Fruit fly (Drosophila melanogaster): ENCODE data around the gene Rsf1.

dm6 chr2L:10277362-10277761 lies 14.0 kb upstream of the Rsf1 start:
- no peak for TF ChIP-seq rn (GFP tag; IDR thresholded peaks at IDR 0.05)
- no peak for TF ChIP-seq CG13204 (GFP tag; optimal IDR thresholded peaks at IDR 0.05)
- TF ChIP-seq CG10348 (GFP tag; IDR thresholded peaks at IDR 0.05), result no peak
- TF ChIP-seq CG15710 (tag; optimal IDR thresholded peaks at IDR 0.05), result no peak
- no peak for TF ChIP-seq CG9948 (tag; optimal IDR thresholded peaks at IDR 0.05)
- TF ChIP-seq Pif1B (GFP tag; optimal IDR thresholded peaks at IDR 0.05), result no peak
- no peak for TF ChIP-seq Pif1A (GFP tag; optimal IDR thresholded peaks at IDR 0.05)
- TF ChIP-seq CG8301 (tag; optimal IDR thresholded peaks at IDR 0.05), result no peak
- no peak for TF ChIP-seq Ets98B (GFP tag; IDR thresholded peaks at IDR 0.05)
- no peak for TF ChIP-seq Snoo (tag; optimal IDR thresholded peaks at IDR 0.05)
- no peak for TF ChIP-seq gl (tag; optimal IDR thresholded peaks at IDR 0.05)
- TF ChIP-seq CG34367 (tag; optimal IDR thresholded peaks at IDR 0.05), result no peak
- TF ChIP-seq CG17806 (tag; optimal IDR thresholded peaks at IDR 0.05), result no peak
- no peak for TF ChIP-seq CG4496 (GFP tag; IDR thresholded peaks at IDR 0.05)

Measured in whole organism, pupa.